Worm (Caenorhabditis elegans): Measurements from ENCODE around the gene lin-22.

DNA sequence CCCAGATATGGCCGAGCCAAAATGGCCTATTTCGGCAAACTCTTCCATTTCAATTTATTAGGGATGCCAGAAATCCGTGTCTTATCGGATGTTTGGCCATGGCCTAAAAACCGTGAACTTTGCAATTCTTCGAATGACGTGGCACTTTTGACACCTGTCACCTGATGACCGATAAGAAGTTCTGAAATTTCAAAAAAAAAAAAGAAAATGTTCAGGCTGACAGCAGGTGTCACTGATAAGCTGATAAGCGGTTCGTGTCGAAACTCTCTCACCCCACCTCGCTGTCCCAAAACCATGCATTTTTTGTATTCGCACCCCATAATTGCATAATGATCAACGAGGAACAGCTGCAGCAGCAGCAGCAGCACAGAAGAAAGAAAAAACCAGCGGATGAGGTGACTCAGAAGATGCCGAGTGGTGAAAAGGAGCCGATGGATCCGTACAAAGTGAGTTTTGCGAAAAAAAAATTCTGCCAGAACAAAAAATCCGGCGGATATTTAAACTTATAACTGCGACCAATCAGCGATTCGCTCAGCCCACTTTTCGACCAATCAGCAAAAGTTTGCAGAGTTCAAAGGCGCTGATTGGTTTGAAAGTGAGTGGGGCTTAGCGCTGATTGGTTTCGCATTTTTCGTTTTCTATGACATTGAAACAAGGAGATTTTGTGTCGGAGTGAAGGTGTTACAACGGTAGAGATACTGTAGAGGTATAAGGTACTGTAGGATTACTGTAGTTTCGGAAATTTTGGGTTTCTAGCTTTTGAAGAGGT, 7.0 kb upstream of the lin-22 start, which contains the start of the genes Y54G2A.28 and vrp-1:
- no peak for TF ChIP-seq him-1 (tag; optimal IDR thresholded peaks at IDR 0.05)
- no peak for TF ChIP-seq W03F9.2 (tag; optimal IDR thresholded peaks at IDR 0.05)
- TF ChIP-seq dao-5 (tag; optimal IDR thresholded peaks at IDR 0.05), result no peak
